Worm (Caenorhabditis elegans): Measurements from ENCODE around the gene K01A11.3.

- TF ChIP-seq ceh-16 (tag; optimal IDR thresholded peaks at IDR 0.05), result no peak
- TF ChIP-seq peb-1 (tag; optimal IDR thresholded peaks at IDR 0.05), result no peak
- no peak for TF ChIP-seq unc-62 (GFP tag; optimal IDR thresholded peaks at IDR 0.05)
- TF ChIP-seq lin-13 (GFP tag; optimal IDR thresholded peaks at IDR 0.05), result no peak
- no peak for TF ChIP-seq mab-5 (tag; optimal IDR thresholded peaks at IDR 0.05)
- TF ChIP-seq mdl-1 (tag; optimal IDR thresholded peaks at IDR 0.05), result no peak
Measured at ce11 chrIII:3482291-3482690, 29.9 kb upstream of the K01A11.3 start, which contains the start of gene C34C12.6.

Data from whole organism, L2 larva.